In genomic region chr3R:31744044-31744652, dm6 we compare ENCODE assay signal across 1 fruit fly cellular context.
TF ChIP-seq lines count a peak whose summit lies in the region.

CG1896 (plus strand) TSS chr3R:31744282.

TF ChIP-seq in whole organism, embryonic, 481 proteins besides CTCF, POLR2A, EP300 and RAD21 (continued from another document and continues in another):
- no peak for TF ChIP-seq CG2202 (tag; optimal IDR thresholded peaks at IDR 0.05; lab: Kevin White, UChicago)
- TF ChIP-seq nerfin-1 (tag; optimal IDR thresholded peaks at IDR 0.05; lab: Kevin White, UChicago) = peak; percentile 21
- TF ChIP-seq Ets97D (GFP tag; optimal IDR thresholded peaks at IDR 0.05; lab: Kevin White, UChicago) = no peak
- peak; percentile 41; the same call in 1 of the 2 replicates for TF ChIP-seq CG32532 (GFP tag; IDR thresholded peaks at IDR 0.05; lab: Robert Waterston, UW)
- no peak for TF ChIP-seq TFAM (GFP tag; optimal IDR thresholded peaks at IDR 0.05; lab: Kevin White, UChicago)
- peak; percentile 47; the same call in 1 of the 2 replicates for TF ChIP-seq ap (GFP tag; IDR thresholded peaks at IDR 0.05; lab: Robert Waterston, UW)
- no peak for TF ChIP-seq pita (GFP tag; optimal IDR thresholded peaks at IDR 0.05; lab: Kevin White, UChicago)
- no peak for TF ChIP-seq Hand (GFP tag; optimal IDR thresholded peaks at IDR 0.05; lab: Kevin White, UChicago)
- peak; percentile 36; the same call in 1 of the 3 replicates for TF ChIP-seq B-H1 (GFP tag; IDR thresholded peaks at IDR 0.05; lab: Robert Waterston, UW)
- TF ChIP-seq CG6791 (GFP tag; IDR thresholded peaks at IDR 0.05; lab: Robert Waterston, UW; ENCODE audit: partially characterized antibody) = no peak
- no peak for TF ChIP-seq kni (GFP tag; optimal IDR thresholded peaks at IDR 0.05; lab: Kevin White, UChicago)
- no peak for TF ChIP-seq CG12942 (GFP tag; optimal IDR thresholded peaks at IDR 0.05; lab: Kevin White, UChicago)
- no peak for TF ChIP-seq HHEX (GFP tag; optimal IDR thresholded peaks at IDR 0.05; lab: Kevin White, UChicago)
- TF ChIP-seq Six4 (GFP tag; optimal IDR thresholded peaks at IDR 0.05; lab: Kevin White, UChicago) = no peak
- no peak for TF ChIP-seq knrl (GFP tag; IDR thresholded peaks at IDR 0.05; lab: Robert Waterston, UW; ENCODE audit: partially characterized antibody)
- no peak for TF ChIP-seq ham (GFP tag; IDR thresholded peaks at IDR 0.05; lab: Robert Waterston, UW)
- TF ChIP-seq CG10959 (GFP tag; IDR thresholded peaks at IDR 0.05; lab: Robert Waterston, UW) = no peak
- peak; percentile 69 for TF ChIP-seq sob (GFP tag; IDR thresholded peaks at IDR 0.05; lab: Robert Waterston, UW)
- peak; percentile 71; the same call in 2 of the 3 replicates for TF ChIP-seq zfh1 (GFP tag; IDR thresholded peaks at IDR 0.05; lab: Robert Waterston, UW)
- TF ChIP-seq CG1233 (GFP tag; optimal IDR thresholded peaks at IDR 0.05; lab: Kevin White, UChicago) = peak; percentile 39
- TF ChIP-seq CG1603 (tag; optimal IDR thresholded peaks at IDR 0.05; lab: Kevin White, UChicago) = no peak
- no peak for TF ChIP-seq wdn (GFP tag; IDR thresholded peaks at IDR 0.05; lab: Robert Waterston, UW)
- TF ChIP-seq fd64A (GFP tag; optimal IDR thresholded peaks at IDR 0.05; lab: Kevin White, UChicago) = no peak
- no peak for TF ChIP-seq bowl (GFP tag; IDR thresholded peaks at IDR 0.05; lab: Robert Waterston, UW)
- TF ChIP-seq vvl (GFP tag; IDR thresholded peaks at IDR 0.05; lab: Robert Waterston, UW) = peak; percentile 70
- no peak for TF ChIP-seq Poxn (GFP tag; IDR thresholded peaks at IDR 0.05; lab: Robert Waterston, UW)
- no peak for TF ChIP-seq trh (GFP tag; optimal IDR thresholded peaks at IDR 0.05; lab: Kevin White, UChicago)
- TF ChIP-seq prd (optimal IDR thresholded peaks at IDR 0.05; lab: Kevin White, UChicago) = no peak
- peak; percentile 59; the same call in 2 of the 3 replicates for TF ChIP-seq prd (GFP tag; IDR thresholded peaks at IDR 0.05; lab: Robert Waterston, UW)
- peak; percentile 1 for TF ChIP-seq CG6654 (GFP tag; optimal IDR thresholded peaks at IDR 0.05; lab: Kevin White, UChicago)
- TF ChIP-seq CG4820 (GFP tag; optimal IDR thresholded peaks at IDR 0.05; lab: Kevin White, UChicago) = peak; percentile 5
- no peak for TF ChIP-seq CG7271 (tag; optimal IDR thresholded peaks at IDR 0.05; lab: Kevin White, UChicago)
- TF ChIP-seq jumu (GFP tag; optimal IDR thresholded peaks at IDR 0.05; lab: Kevin White, UChicago) = no peak
- TF ChIP-seq dmrt99B (tag; optimal IDR thresholded peaks at IDR 0.05; lab: Kevin White, UChicago) = peak; percentile 44
- peak; percentile 28; the same call in 1 of the 3 replicates for TF ChIP-seq croc (GFP tag; conservative IDR thresholded peaks at IDR 0.05; lab: Robert Waterston, UW)
- peak; percentile 38 for TF ChIP-seq nmo (GFP tag; optimal IDR thresholded peaks at IDR 0.05; lab: Kevin White, UChicago)
- no peak for TF ChIP-seq Eip74EF (GFP tag; optimal IDR thresholded peaks at IDR 0.05; lab: Kevin White, UChicago)
- TF ChIP-seq Bteb2 (GFP tag; optimal IDR thresholded peaks at IDR 0.05; lab: Kevin White, UChicago) = no peak
- no peak for TF ChIP-seq zen (tag; optimal IDR thresholded peaks at IDR 0.05; lab: Kevin White, UChicago)
- TF ChIP-seq Elba2 (GFP tag; optimal IDR thresholded peaks at IDR 0.05; lab: Kevin White, UChicago) = no peak
- no peak for TF ChIP-seq Mes4 (GFP tag; optimal IDR thresholded peaks at IDR 0.05; lab: Kevin White, UChicago)
- TF ChIP-seq CG13296 (GFP tag; optimal IDR thresholded peaks at IDR 0.05; lab: Kevin White, UChicago) = peak; percentile 36
- TF ChIP-seq CG18262 (tag; optimal IDR thresholded peaks at IDR 0.05; lab: Kevin White, UChicago) = peak; percentile 48
- no peak for TF ChIP-seq CG30020 (tag; optimal IDR thresholded peaks at IDR 0.05; lab: Kevin White, UChicago)
- TF ChIP-seq ac (GFP tag; optimal IDR thresholded peaks at IDR 0.05; lab: Kevin White, UChicago) = no peak
- no peak for TF ChIP-seq CHES-1-like (GFP tag; optimal IDR thresholded peaks at IDR 0.05; lab: Kevin White, UChicago)
- no peak for TF ChIP-seq CG12071 (GFP tag; optimal IDR thresholded peaks at IDR 0.05; lab: Kevin White, UChicago)
- TF ChIP-seq Nf-YB (GFP tag; optimal IDR thresholded peaks at IDR 0.05; lab: Kevin White, UChicago) = no peak
- no peak for TF ChIP-seq CG2678 (tag; optimal IDR thresholded peaks at IDR 0.05; lab: Kevin White, UChicago)
- TF ChIP-seq D19A (tag; optimal IDR thresholded peaks at IDR 0.05; lab: Kevin White, UChicago) = peak; percentile 87
- no peak for TF ChIP-seq twi (tag; optimal IDR thresholded peaks at IDR 0.05; lab: Kevin White, UChicago)
- no peak for TF ChIP-seq BEAF-32 (GFP tag; optimal IDR thresholded peaks at IDR 0.05; lab: Kevin White, UChicago)
- no peak for TF ChIP-seq CG9215 (GFP tag; IDR thresholded peaks at IDR 0.05; lab: Robert Waterston, UW)
- TF ChIP-seq gro (GFP tag; optimal IDR thresholded peaks at IDR 0.05; lab: Kevin White, UChicago) = no peak
- no peak for TF ChIP-seq CG9817 (tag; optimal IDR thresholded peaks at IDR 0.05; lab: Kevin White, UChicago)
- TF ChIP-seq bab2 (GFP tag; optimal IDR thresholded peaks at IDR 0.05; lab: Kevin White, UChicago) = no peak
- TF ChIP-seq Sin3A (optimal IDR thresholded peaks at IDR 0.05; lab: Kevin White, UChicago) = no peak
- no peak for TF ChIP-seq Ravus (GFP tag; IDR thresholded peaks at IDR 0.05; lab: Robert Waterston, UW)
- no peak for TF ChIP-seq aop (GFP tag; IDR thresholded peaks at IDR 0.05; lab: Robert Waterston, UW)
- TF ChIP-seq z (GFP tag; IDR thresholded peaks at IDR 0.05; lab: Robert Waterston, UW) = no peak
- TF ChIP-seq sna (GFP tag; IDR thresholded peaks at IDR 0.05; lab: Robert Waterston, UW; ENCODE audit: partially characterized antibody) = no peak
- TF ChIP-seq CG34224 (GFP tag; IDR thresholded peaks at IDR 0.05; lab: Robert Waterston, UW; ENCODE audit: partially characterized antibody) = peak; percentile 13; the same call in 1 of the 3 replicates
- TF ChIP-seq ERR (GFP tag; optimal IDR thresholded peaks at IDR 0.05; lab: Kevin White, UChicago) = no peak
- TF ChIP-seq CG11723 (GFP tag; optimal IDR thresholded peaks at IDR 0.05; lab: Kevin White, UChicago) = no peak
- no peak for TF ChIP-seq CG14965 (GFP tag; optimal IDR thresholded peaks at IDR 0.05; lab: Kevin White, UChicago; ENCODE audit: borderline replicate concordance)
- no peak for TF ChIP-seq CG8089 (GFP tag; optimal IDR thresholded peaks at IDR 0.05; lab: Kevin White, UChicago)
- TF ChIP-seq sima (GFP tag; optimal IDR thresholded peaks at IDR 0.05; lab: Kevin White, UChicago) = no peak
- TF ChIP-seq CG4707 (GFP tag; optimal IDR thresholded peaks at IDR 0.05; lab: Kevin White, UChicago) = no peak
- no peak for TF ChIP-seq Hr3 (GFP tag; optimal IDR thresholded peaks at IDR 0.05; lab: Kevin White, UChicago)
- TF ChIP-seq unpg (GFP tag; optimal IDR thresholded peaks at IDR 0.05; lab: Kevin White, UChicago) = peak; percentile 43
- no peak for TF ChIP-seq btn (GFP tag; optimal IDR thresholded peaks at IDR 0.05; lab: Kevin White, UChicago)
- TF ChIP-seq bigmax (GFP tag; optimal IDR thresholded peaks at IDR 0.05; lab: Kevin White, UChicago) = no peak
- TF ChIP-seq p53 (GFP tag; optimal IDR thresholded peaks at IDR 0.05; lab: Kevin White, UChicago) = no peak
- TF ChIP-seq row (GFP tag; IDR thresholded peaks at IDR 0.05; lab: Robert Waterston, UW) = peak; percentile 67
- TF ChIP-seq gcm2 (GFP tag; optimal IDR thresholded peaks at IDR 0.05; lab: Kevin White, UChicago) = no peak
- TF ChIP-seq insv (GFP tag; optimal IDR thresholded peaks at IDR 0.05; lab: Kevin White, UChicago) = no peak
- peak; percentile 23 for TF ChIP-seq CG18764 (GFP tag; optimal IDR thresholded peaks at IDR 0.05; lab: Kevin White, UChicago)
- TF ChIP-seq tgo (GFP tag; IDR thresholded peaks at IDR 0.05; lab: Robert Waterston, UW) = peak; percentile 29; the same call in 1 of the 3 replicates
- TF ChIP-seq abd-A (tag; optimal IDR thresholded peaks at IDR 0.05; lab: Kevin White, UChicago) = no peak
- no peak for TF ChIP-seq CG10147 (GFP tag; optimal IDR thresholded peaks at IDR 0.05; lab: Kevin White, UChicago)
- TF ChIP-seq Bdp1 (GFP tag; optimal IDR thresholded peaks at IDR 0.05; lab: Kevin White, UChicago) = no peak
- peak; percentile 29 for TF ChIP-seq ind (GFP tag; optimal IDR thresholded peaks at IDR 0.05; lab: Kevin White, UChicago)
- TF ChIP-seq CG4328 (GFP tag; optimal IDR thresholded peaks at IDR 0.05; lab: Kevin White, UChicago) = no peak
- no peak for TF ChIP-seq CG12769 (tag; optimal IDR thresholded peaks at IDR 0.05; lab: Kevin White, UChicago)
- peak; percentile 30 for TF ChIP-seq Max (GFP tag; optimal IDR thresholded peaks at IDR 0.05; lab: Kevin White, UChicago)
- no peak for TF ChIP-seq Bgb (GFP tag; IDR thresholded peaks at IDR 0.05; lab: Robert Waterston, UW; ENCODE audit: partially characterized antibody)
- TF ChIP-seq chn (GFP tag; optimal IDR thresholded peaks at IDR 0.05; lab: Kevin White, UChicago) = no peak
- TF ChIP-seq CG1602 (GFP tag; optimal IDR thresholded peaks at IDR 0.05; lab: Kevin White, UChicago) = peak; percentile 41
- TF ChIP-seq CoRest (tag; optimal IDR thresholded peaks at IDR 0.05; lab: Kevin White, UChicago) = peak; percentile 45
- no peak for TF ChIP-seq pan (optimal IDR thresholded peaks at IDR 0.05; lab: Kevin White, UChicago)
- TF ChIP-seq pan (GFP tag; optimal IDR thresholded peaks at IDR 0.05 in 1 of 2, IDR thresholded peaks at IDR 0.05 in 1 of 2) = peak in 1 of 2 experiments; percentile 72
- 0 out of 3 replicates have a peak, but pooled peaks have one; percentile 21 for TF ChIP-seq gce (GFP tag; IDR thresholded peaks at IDR 0.05; lab: Robert Waterston, UW)
- TF ChIP-seq Meics (GFP tag; optimal IDR thresholded peaks at IDR 0.05; lab: Kevin White, UChicago) = peak; percentile 45
- no peak for TF ChIP-seq danr (GFP tag; IDR thresholded peaks at IDR 0.05; lab: Robert Waterston, UW)
- TF ChIP-seq Dref (GFP tag; IDR thresholded peaks at IDR 0.05; lab: Robert Waterston, UW) = no peak
- TF ChIP-seq run (tag; optimal IDR thresholded peaks at IDR 0.05; lab: Kevin White, UChicago) = no peak
- 0 out of 2 replicates have a peak, but pooled peaks have one; percentile 23 for TF ChIP-seq CG13287 (GFP tag; IDR thresholded peaks at IDR 0.05; lab: Robert Waterston, UW; ENCODE audit: partially characterized antibody)
- peak; percentile 2 for TF ChIP-seq Deaf1 (tag; optimal IDR thresholded peaks at IDR 0.05; lab: Kevin White, UChicago)
- peak; percentile 23 for TF ChIP-seq Ssrp (tag; optimal IDR thresholded peaks at IDR 0.05; lab: Kevin White, UChicago)
- TF ChIP-seq CG31441 (GFP tag; IDR thresholded peaks at IDR 0.05; lab: Robert Waterston, UW) = no peak; the same call in 1 of the 2 replicates
- TF ChIP-seq CG10321 (GFP tag; IDR thresholded peaks at IDR 0.05; lab: Robert Waterston, UW) = no peak
- TF ChIP-seq fd96Cb (tag; optimal IDR thresholded peaks at IDR 0.05; lab: Kevin White, UChicago) = peak; percentile 26
- no peak for TF ChIP-seq CG31388 (GFP tag; optimal IDR thresholded peaks at IDR 0.05; lab: Kevin White, UChicago)
- peak; percentile 68 for TF ChIP-seq lbe (GFP tag; optimal IDR thresholded peaks at IDR 0.05; lab: Kevin White, UChicago)
- no peak for TF ChIP-seq Sox100B (GFP tag; optimal IDR thresholded peaks at IDR 0.05; lab: Kevin White, UChicago)
- TF ChIP-seq H15 (GFP tag; IDR thresholded peaks at IDR 0.05; lab: Robert Waterston, UW) = peak; percentile 13; the same call in 1 of the 3 replicates
- no peak for TF ChIP-seq CG12219 (GFP tag; optimal IDR thresholded peaks at IDR 0.05; lab: Kevin White, UChicago)
- TF ChIP-seq ssp (GFP tag; IDR thresholded peaks at IDR 0.05; lab: Robert Waterston, UW) = peak; percentile 24; the same call in 1 of the 2 replicates
- no peak for TF ChIP-seq CG2889 (GFP tag; IDR thresholded peaks at IDR 0.05; lab: Robert Waterston, UW)
- TF ChIP-seq Aef1 (GFP tag; IDR thresholded peaks at IDR 0.05; lab: Robert Waterston, UW) = peak; percentile 10; the same call in 1 of the 3 replicates
- TF ChIP-seq CG17186 (GFP tag; optimal IDR thresholded peaks at IDR 0.05; lab: Kevin White, UChicago) = no peak
- no peak for TF ChIP-seq Dp (GFP tag; optimal IDR thresholded peaks at IDR 0.05; lab: Kevin White, UChicago)
- no peak for TF ChIP-seq her (GFP tag; optimal IDR thresholded peaks at IDR 0.05; lab: Kevin White, UChicago)
- TF ChIP-seq lmd (GFP tag; IDR thresholded peaks at IDR 0.05; lab: Robert Waterston, UW) = no peak
- TF ChIP-seq disco-r (GFP tag; optimal IDR thresholded peaks at IDR 0.05; lab: Kevin White, UChicago) = no peak
- no peak for TF ChIP-seq NC2α (GFP tag; optimal IDR thresholded peaks at IDR 0.05; lab: Kevin White, UChicago)
- peak; percentile 5 for TF ChIP-seq CG9437 (GFP tag; optimal IDR thresholded peaks at IDR 0.05; lab: Kevin White, UChicago)
- peak; percentile 15 for TF ChIP-seq HmgZ (tag; optimal IDR thresholded peaks at IDR 0.05; lab: Kevin White, UChicago)
- TF ChIP-seq ase (GFP tag; IDR thresholded peaks at IDR 0.05; lab: Robert Waterston, UW) = no peak
- TF ChIP-seq CG11093 (GFP tag; IDR thresholded peaks at IDR 0.05; lab: Robert Waterston, UW) = no peak
- TF ChIP-seq D19B (GFP tag; optimal IDR thresholded peaks at IDR 0.05; lab: Kevin White, UChicago) = peak; percentile 19
- no peak for TF ChIP-seq Adf1 (GFP tag; IDR thresholded peaks at IDR 0.05; lab: Robert Waterston, UW)
- no peak for TF ChIP-seq Atf-2 (GFP tag; optimal IDR thresholded peaks at IDR 0.05; lab: Kevin White, UChicago)
- peak; percentile 25 for TF ChIP-seq CG12104 (GFP tag; optimal IDR thresholded peaks at IDR 0.05; lab: Kevin White, UChicago)
- no peak for TF ChIP-seq nerfin-2 (GFP tag; IDR thresholded peaks at IDR 0.05; lab: Robert Waterston, UW; ENCODE audit: partially characterized antibody)
- TF ChIP-seq dimm (GFP tag; IDR thresholded peaks at IDR 0.05; lab: Robert Waterston, UW) = no peak
- TF ChIP-seq Rx (GFP tag; IDR thresholded peaks at IDR 0.05; lab: Robert Waterston, UW) = 0 out of 2 replicates have a peak, but pooled peaks have one; percentile 25
- no peak for TF ChIP-seq CG7786 (GFP tag; optimal IDR thresholded peaks at IDR 0.05; lab: Kevin White, UChicago)
- no peak for TF ChIP-seq nom (GFP tag; optimal IDR thresholded peaks at IDR 0.05; lab: Kevin White, UChicago)
- peak; percentile 17 for TF ChIP-seq pzg (GFP tag; optimal IDR thresholded peaks at IDR 0.05; lab: Kevin White, UChicago)
- TF ChIP-seq Sry-β (GFP tag; optimal IDR thresholded peaks at IDR 0.05; lab: Kevin White, UChicago) = no peak
- TF ChIP-seq HLH54F (GFP tag; optimal IDR thresholded peaks at IDR 0.05; lab: Kevin White, UChicago) = no peak
- peak; percentile 24 for TF ChIP-seq CG13424 (tag; optimal IDR thresholded peaks at IDR 0.05; lab: Kevin White, UChicago)
- TF ChIP-seq ttk (GFP tag; IDR thresholded peaks at IDR 0.05; lab: Robert Waterston, UW) = peak; percentile 78; the same call in 1 of the 2 replicates
